Fruit fly (Drosophila melanogaster) Kc167 (cell line): ENCODE measurements around the gene Swt1.

Experiments
- Sin3A ChIP-seq: fragments of >200 bp; optimal IDR thresholded peaks from 2 replicates; lab custom pipeline; 2018; ENCODE audit warnings: missing external identifiers
- h ChIP-seq: fragments of >200 bp; optimal IDR thresholded peaks from 3 replicates; lab custom pipeline; 2018; ENCODE audit warnings: missing external identifiers
- insv ChIP-seq: fragments of >200 bp; optimal IDR thresholded peaks from 3 replicates; lab custom pipeline; 2018; ENCODE audit warnings: missing external identifiers
- psq ChIP-seq: fragments of >200 bp; optimal IDR thresholded peaks from 2 replicates; lab custom pipeline; 2017; ENCODE audit warnings: missing external identifiers

DNA sequence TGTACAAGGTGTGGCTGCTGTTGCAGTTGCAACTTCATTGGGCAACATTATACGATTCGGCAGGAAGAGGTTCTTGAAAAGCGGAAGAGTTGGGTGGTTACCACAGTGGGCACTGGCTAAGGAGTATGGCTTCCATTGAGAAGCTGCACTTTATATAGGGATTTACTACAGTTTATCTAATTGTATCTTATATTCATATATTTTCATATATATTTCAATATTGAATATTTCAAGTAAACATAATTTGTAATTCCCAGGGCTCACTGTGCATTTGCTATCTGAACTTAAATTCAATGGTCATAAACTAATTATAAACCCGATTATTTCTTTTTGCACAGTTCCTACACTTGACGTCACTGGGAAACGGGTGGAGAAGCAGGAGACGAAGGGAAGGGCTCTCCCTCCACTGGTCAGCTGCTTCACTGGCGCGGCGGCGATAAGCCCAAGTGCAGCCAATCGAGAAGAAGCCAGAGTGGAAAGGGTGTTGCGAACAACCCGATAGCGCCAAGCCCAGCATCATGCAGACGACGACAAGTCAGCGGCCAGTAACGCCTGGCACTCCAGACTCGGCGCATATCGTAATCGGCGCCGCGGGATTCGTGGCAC lies 4.5 kb upstream of the Swt1 start:
- TF ChIP-seq h (lab: Kevin White, UChicago) (no peak), insv (lab: Kevin White, UChicago) (no peak), Sin3A (lab: Kevin White, UChicago) (no peak), psq (lab: Kevin White, UChicago) (no peak)
